Worm (Caenorhabditis elegans): Measurements from ENCODE around the gene F47B8.18.

DNA sequence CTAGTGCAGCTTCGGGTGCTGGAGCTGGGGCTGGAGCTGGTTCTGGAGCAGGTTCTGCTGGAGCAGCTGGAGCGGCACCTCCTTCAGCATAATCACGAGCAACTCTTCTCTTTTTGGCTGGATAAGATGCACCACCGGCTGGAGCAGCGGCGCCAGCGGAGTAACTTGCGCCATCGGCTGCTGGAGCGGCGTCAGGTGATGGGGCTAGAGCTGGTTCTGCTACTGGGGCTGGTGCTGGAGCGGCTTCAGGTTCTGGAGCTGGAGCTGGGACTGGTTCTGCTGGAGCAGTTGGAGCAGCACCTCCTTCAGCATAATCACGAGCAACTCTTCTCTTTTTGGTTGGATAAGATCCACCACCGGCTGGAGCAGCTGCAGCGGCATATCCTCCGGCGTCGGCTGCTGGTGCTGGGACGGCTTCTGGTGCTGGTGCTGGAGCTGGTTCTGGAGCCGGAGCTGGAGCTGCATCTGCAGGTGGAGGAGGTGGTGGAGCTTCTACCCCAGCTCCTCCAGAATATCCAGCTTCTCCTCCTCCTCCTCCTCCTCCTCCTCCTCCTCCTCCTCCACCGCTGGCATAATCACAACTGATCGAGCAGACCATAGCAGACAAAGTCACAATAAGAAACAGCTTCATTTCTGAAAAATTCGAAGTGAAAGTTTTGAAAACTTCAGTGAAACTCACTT lies 6.0 kb downstream of the F47B8.18 start, which contains the start of gene F47B8.13:
- TF ChIP-seq fkh-10 (GFP tag; optimal IDR thresholded peaks at IDR 0.05) (no peak), unc-30 (tag; optimal IDR thresholded peaks at IDR 0.05) (no peak), pqm-1 (tag; optimal IDR thresholded peaks at IDR 0.05) (no peak), isw-1 (GFP tag; IDR thresholded peaks at IDR 0.05) (no peak), nhr-19 (GFP tag; conservative IDR thresholded peaks at IDR 0.05) (no peak), jun-1 (tag; optimal IDR thresholded peaks at IDR 0.05) (no peak), fkh-4 (tag; optimal IDR thresholded peaks at IDR 0.05; ENCODE audit: borderline replicate concordance) (no peak)
